Worm (Caenorhabditis elegans) whole organism, L3 larva: Measurements from ENCODE around the gene F49E11.2.

Experiments
- ceh-82 ChIP-seq: fragments of 150-350 bp; optimal IDR thresholded peaks from 2 replicates; lab custom pipeline; 2014; ENCODE audit warnings: missing biosample characterization, missing genetic modification characterization
- elt-1 ChIP-seq: fragments of 150-350 bp; optimal IDR thresholded peaks from 2 replicates; lab custom pipeline; 2014; ENCODE audit warnings: missing biosample characterization, missing genetic modification characterization
- fkh-10 ChIP-seq: sonication (generic microtip); optimal IDR thresholded peaks from 2 replicates; lab custom pipeline; 2017; ENCODE audit warnings: missing biosample characterization, missing genetic modification reagents, missing genetic modification characterization
- jun-1 ChIP-seq: fragments of 150-350 bp; optimal IDR thresholded peaks from 2 replicates; lab custom pipeline; 2014; ENCODE audit warnings: missing biosample characterization, missing genetic modification reagents, missing genetic modification characterization
- lin-15B ChIP-seq: fragments of 150-350 bp; optimal IDR thresholded peaks from 2 replicates; lab custom pipeline; 2014; ENCODE audit warnings: missing biosample characterization, missing genetic modification characterization
- lsy-12 ChIP-seq: sonication (generic microtip); optimal IDR thresholded peaks from 2 replicates; lab custom pipeline; 2016; ENCODE audit warnings: mild to moderate bottlenecking, missing genetic modification characterization, missing compliant biosample characterization
- nfya-1 ChIP-seq: sonication (generic microtip); optimal IDR thresholded peaks from 2 replicates; lab custom pipeline; 2017; ENCODE audit warnings: missing genetic modification characterization, mild to moderate bottlenecking, missing compliant biosample characterization, antibody characterized with exemption, moderate library complexity; ENCODE audit not compliant: insufficient read depth
- nhr-28 ChIP-seq: fragments of 150-350 bp; optimal IDR thresholded peaks from 2 replicates; lab custom pipeline; 2014; ENCODE audit warnings: missing biosample characterization, missing genetic modification characterization
- nhr-67 ChIP-seq: fragments of 150-350 bp; optimal IDR thresholded peaks from 2 replicates; lab custom pipeline; 2014; ENCODE audit warnings: missing biosample characterization, missing genetic modification characterization
- pha-4 ChIP-seq: fragments of 150-350 bp; optimal IDR thresholded peaks from 2 replicates; lab custom pipeline; 2014; ENCODE audit warnings: missing biosample characterization, missing genetic modification reagents, missing genetic modification characterization
- sea-2 ChIP-seq: fragments of 150-350 bp; sonication (generic microtip); optimal IDR thresholded peaks from 4 replicates; lab custom pipeline; 2014; ENCODE audit warnings: missing biosample characterization, missing genetic modification reagents, missing genetic modification characterization
- snpc-4 ChIP-seq: fragments of 150-350 bp; optimal IDR thresholded peaks from 2 replicates; lab custom pipeline; 2014; ENCODE audit warnings: missing biosample characterization, missing genetic modification characterization
- unc-39 ChIP-seq: sonication (generic microtip); optimal IDR thresholded peaks from 4 replicates; lab custom pipeline; 2017; ENCODE audit warnings: missing biosample characterization, missing genetic modification characterization
- ztf-4 ChIP-seq: fragments of 150-350 bp; optimal IDR thresholded peaks from 2 replicates; lab custom pipeline; 2014; ENCODE audit warnings: missing biosample characterization, missing genetic modification characterization

ce11 chrIV:13082106-13082505 is 43.3 kb upstream of the F49E11.2 start:
- TF ChIP-seq fkh-10 (no peak), lin-15B (tag; lab: Kevin White, UChicago) (no peak), jun-1 (tag; lab: Kevin White, UChicago) (no peak), unc-39 (tag; lab: Kevin White, UChicago) (no peak), nhr-28 (tag; lab: Kevin White, UChicago) (no peak), sea-2 (GFP tag; lab: Kevin White, UChicago) (no peak), pha-4 (tag; lab: Kevin White, UChicago) (no peak), nhr-67 (tag; lab: Kevin White, UChicago) (no peak), ceh-82 (tag; lab: Kevin White, UChicago) (no peak), snpc-4 (tag; lab: Kevin White, UChicago) (no peak), nfya-1 (tag; lab: Kevin White, UChicago) (no peak), lsy-12 (tag; lab: Kevin White, UChicago) (no peak), ztf-4 (tag; lab: Kevin White, UChicago) (no peak), elt-1 (tag; lab: Kevin White, UChicago) (no peak)
